Fruit fly (Drosophila melanogaster) whole organism, wandering third instar larva: ENCODE measurements around the gene CG13045.

Experiments used
- Abd-B ChIP-seq: fragments of >200 bp; optimal IDR thresholded peaks from 2 replicates; lab custom pipeline; 2017; ENCODE audit warnings: missing biosample characterization, missing genetic modification characterization
- Dif ChIP-seq: fragments of 200-275, 200-300 bp; sonication (Bioruptor generic); optimal IDR thresholded peaks from 2 replicates; lab custom pipeline; 2018; ENCODE audit warnings: missing biosample characterization, missing genetic modification characterization; ENCODE audit not compliant: partially characterized antibody
- Hr78 ChIP-seq: fragments of >200 bp; optimal IDR thresholded peaks from 2 replicates; lab custom pipeline; 2017; ENCODE audit warnings: missing biosample characterization, missing genetic modification characterization
- Hr83 ChIP-seq: fragments of 200-300 bp; sonication (Bioruptor generic); optimal IDR thresholded peaks from 2 replicates; lab custom pipeline; 2016; ENCODE audit warnings: missing biosample characterization, mild to moderate bottlenecking, missing genetic modification characterization, moderate library complexity; ENCODE audit not compliant: poor library complexity, severe bottlenecking
- Myc ChIP-seq: fragments of >200 bp; optimal IDR thresholded peaks from 2 replicates; lab custom pipeline; 2017
- N ChIP-seq: fragments of >200 bp; optimal IDR thresholded peaks from 2 replicates; lab custom pipeline; 2018; ENCODE audit warnings: missing biosample characterization, missing external identifiers, missing genetic modification characterization
- ey ChIP-seq: fragments of 200-800 bp; sonication (Bioruptor generic); optimal IDR thresholded peaks from 2 replicates; lab custom pipeline; 2016; ENCODE audit warnings: missing biosample characterization, missing genetic modification characterization
- fru ChIP-seq: fragments of 200-800 bp; sonication (Bioruptor generic); optimal IDR thresholded peaks from 3 replicates; lab custom pipeline; 2016; ENCODE audit warnings: missing biosample characterization, mild to moderate bottlenecking, missing genetic modification characterization
- h ChIP-seq: fragments of 200-800 bp; sonication (Bioruptor generic); optimal IDR thresholded peaks from 3 replicates; lab custom pipeline; 2016; ENCODE audit warnings: missing biosample characterization, mild to moderate bottlenecking, missing genetic modification characterization
- lola ChIP-seq: fragments of >200 bp; optimal IDR thresholded peaks from 2 replicates; lab custom pipeline; 2017; ENCODE audit warnings: missing biosample characterization, missing genetic modification characterization
- sage ChIP-seq: fragments of 200-800 bp; sonication (Bioruptor generic); optimal IDR thresholded peaks from 2 replicates; lab custom pipeline; 2016; ENCODE audit warnings: missing biosample characterization, mild to moderate bottlenecking, missing genetic modification characterization

- no peak for TF ChIP-seq Hr83
- no peak for TF ChIP-seq Abd-B
- TF ChIP-seq N (GFP tag; lab: Kevin White, UChicago), result no peak
- TF ChIP-seq Myc (lab: Kevin White, UChicago), result no peak
- no peak for TF ChIP-seq lola (GFP tag; lab: Kevin White, UChicago)
- no peak for TF ChIP-seq Hr78 (GFP tag; lab: Kevin White, UChicago)
- no peak for TF ChIP-seq h (GFP tag; lab: Kevin White, UChicago)
- no peak for TF ChIP-seq Dif (GFP tag; lab: Kevin White, UChicago)
- no peak for TF ChIP-seq sage (GFP tag; lab: Kevin White, UChicago)
- no peak for TF ChIP-seq ey (GFP tag; lab: Kevin White, UChicago)
- no peak for TF ChIP-seq fru (GFP tag; lab: Kevin White, UChicago)
Measured at dm6 chr3L:16326657-16327056, 35.9 kb upstream of the CG13045 start, which contains the start of the genes CG13040 and CG13039.
